Worm (Caenorhabditis elegans) whole organism, mixed stage, embryonic: ENCODE measurements around the gene srz-79.

Experiments
- M03D4.4 ChIP-seq: sonication (generic microtip); optimal IDR thresholded peaks from 2 replicates; lab custom pipeline; 2017; ENCODE audit warnings: mild to moderate bottlenecking, missing genetic modification characterization, missing compliant biosample characterization
- bed-3 ChIP-seq: fragments of 200-800 bp; sonication (Bioruptor generic); optimal IDR thresholded peaks from 3 replicates; lab custom pipeline; 2018; ENCODE audit warnings: mild to moderate bottlenecking, missing genetic modification characterization, moderate library complexity, missing compliant biosample characterization
- blmp-1 ChIP-seq: fragments of 150-350 bp; optimal IDR thresholded peaks from 2 replicates; lab custom pipeline; 2014; ENCODE audit warnings: missing biosample characterization, missing genetic modification characterization
- ceh-39 ChIP-seq: fragments of 150-350 bp; optimal IDR thresholded peaks from 2 replicates; lab custom pipeline; 2014; ENCODE audit warnings: missing biosample characterization, missing genetic modification characterization
- ceh-83 ChIP-seq: fragments of 200-800 bp; sonication (Bioruptor generic); optimal IDR thresholded peaks from 2 replicates; lab custom pipeline; 2018; ENCODE audit warnings: mild to moderate bottlenecking, missing genetic modification characterization, missing compliant biosample characterization
- ces-1 ChIP-seq: fragments of 150-350 bp; optimal IDR thresholded peaks from 2 replicates; lab custom pipeline; 2014; ENCODE audit warnings: missing biosample characterization, missing genetic modification reagents, missing genetic modification characterization
- cnd-1 ChIP-seq: fragments of 200-800 bp; sonication (Bioruptor generic); optimal IDR thresholded peaks from 2 replicates; lab custom pipeline; 2018; ENCODE audit warnings: mild to moderate bottlenecking, missing genetic modification characterization, missing compliant biosample characterization
- elt-1 ChIP-seq: sonication (generic microtip); optimal IDR thresholded peaks from 2 replicates; lab custom pipeline; 2017; ENCODE audit warnings: missing genetic modification characterization, mild to moderate bottlenecking, missing compliant biosample characterization, antibody characterized with exemption, moderate library complexity, borderline replicate concordance; ENCODE audit not compliant: insufficient read depth
- elt-3 ChIP-seq: fragments of 150-350 bp; optimal IDR thresholded peaks from 2 replicates; lab custom pipeline; 2014; ENCODE audit warnings: missing biosample characterization, missing genetic modification characterization
- flh-1 ChIP-seq: fragments of 200-800 bp; sonication (Bioruptor generic); optimal IDR thresholded peaks from 2 replicates; lab custom pipeline; 2018; ENCODE audit warnings: mild to moderate bottlenecking, missing genetic modification characterization, moderate library complexity, missing compliant biosample characterization
- ham-2 ChIP-seq: fragments of 200-800 bp; sonication (Bioruptor generic); optimal IDR thresholded peaks from 2 replicates; lab custom pipeline; 2018; ENCODE audit warnings: mild to moderate bottlenecking, missing genetic modification characterization, missing compliant biosample characterization
- hlh-1 ChIP-seq: fragments of 150-350 bp; optimal IDR thresholded peaks from 2 replicates; lab custom pipeline; 2014; ENCODE audit warnings: missing biosample characterization, missing genetic modification reagents, missing genetic modification characterization
- lin-13 ChIP-seq: fragments of 150-350 bp; optimal IDR thresholded peaks from 2 replicates; lab custom pipeline; 2014; ENCODE audit warnings: missing biosample characterization, missing genetic modification characterization
- lsy-2 ChIP-seq: fragments of 150-350 bp; optimal IDR thresholded peaks from 2 replicates; lab custom pipeline; 2014; ENCODE audit warnings: missing biosample characterization, missing genetic modification characterization
- mab-5 ChIP-seq: fragments of 150-350 bp; optimal IDR thresholded peaks from 2 replicates; lab custom pipeline; 2014; ENCODE audit warnings: missing biosample characterization, missing genetic modification characterization
- mep-1 ChIP-seq: fragments of 150-350 bp; optimal IDR thresholded peaks from 2 replicates; lab custom pipeline; 2017; ENCODE audit warnings: missing biosample characterization, missing genetic modification reagents, missing genetic modification characterization, inconsistent platforms
- mls-2 ChIP-seq: sonication (generic microtip); optimal IDR thresholded peaks from 2 replicates; lab custom pipeline; 2016; ENCODE audit warnings: mild to moderate bottlenecking, missing genetic modification characterization, moderate library complexity, missing compliant biosample characterization
- nhr-12 ChIP-seq: fragments of 150-350 bp; optimal IDR thresholded peaks from 2 replicates; lab custom pipeline; 2014; ENCODE audit warnings: missing biosample characterization, missing genetic modification characterization
- nhr-237 ChIP-seq: fragments of 150-350 bp; optimal IDR thresholded peaks from 2 replicates; lab custom pipeline; 2014; ENCODE audit warnings: missing biosample characterization, missing genetic modification characterization
- nhr-28 ChIP-seq: fragments of 150-350 bp; optimal IDR thresholded peaks from 2 replicates; lab custom pipeline; 2014; ENCODE audit warnings: missing biosample characterization, missing genetic modification characterization
- pha-4 ChIP-seq: fragments of 150-350 bp; optimal IDR thresholded peaks from 2 replicates; lab custom pipeline; 2018; ENCODE audit warnings: missing biosample characterization, missing genetic modification reagents, missing genetic modification characterization
- sem-2 ChIP-seq: fragments of 200-800 bp; sonication (Bioruptor generic); optimal IDR thresholded peaks from 2 replicates; lab custom pipeline; 2018; ENCODE audit warnings: mild to moderate bottlenecking, missing genetic modification characterization, missing compliant biosample characterization
- snpc-4 ChIP-seq: fragments of 150-350 bp; optimal IDR thresholded peaks from 2 replicates; lab custom pipeline; 2014; ENCODE audit warnings: missing biosample characterization, missing genetic modification characterization
- sptf-1 ChIP-seq: sonication (generic microtip); optimal IDR thresholded peaks from 2 replicates; lab custom pipeline; 2017; ENCODE audit warnings: mild to moderate bottlenecking, missing genetic modification characterization, moderate library complexity, missing compliant biosample characterization
- tbx-8 ChIP-seq: fragments of 200-800 bp; sonication (Bioruptor generic); optimal IDR thresholded peaks from 2 replicates; lab custom pipeline; 2018; ENCODE audit warnings: mild to moderate bottlenecking, missing genetic modification characterization, moderate library complexity, missing compliant biosample characterization
- unc-120 ChIP-seq: sonication (generic microtip); optimal IDR thresholded peaks from 2 replicates; lab custom pipeline; 2017; ENCODE audit warnings: missing genetic modification characterization, missing compliant biosample characterization; ENCODE audit not compliant: poor library complexity, severe bottlenecking
- unc-39 ChIP-seq: fragments of 150-350 bp; optimal IDR thresholded peaks from 2 replicates; lab custom pipeline; 2014; ENCODE audit warnings: missing biosample characterization, missing genetic modification characterization
- unc-62 ChIP-seq: fragments of 150-350 bp; optimal IDR thresholded peaks from 2 replicates; lab custom pipeline; 2014; ENCODE audit warnings: missing biosample characterization, missing genetic modification reagents, missing genetic modification characterization
- zip-8 ChIP-seq: fragments of 150-350 bp; optimal IDR thresholded peaks from 2 replicates; lab custom pipeline; 2014; ENCODE audit warnings: missing biosample characterization, missing genetic modification characterization
- ztf-11 ChIP-seq: fragments of 150-350 bp; optimal IDR thresholded peaks from 2 replicates; lab custom pipeline; 2014; ENCODE audit warnings: missing biosample characterization, missing genetic modification characterization

srz-79 gene

ce11 chrIV:3517582-3517981, 24.2 kb downstream of the srz-79 start:
- TF ChIP-seq blmp-1 (tag; lab: Kevin White, UChicago) = no peak
- TF ChIP-seq ham-2 (GFP tag; lab: Kevin White, UChicago) = no peak
- no peak for TF ChIP-seq cnd-1 (tag; lab: Kevin White, UChicago)
- TF ChIP-seq unc-120 (tag; lab: Kevin White, UChicago) = no peak
- TF ChIP-seq lin-13 = no peak
- no peak for TF ChIP-seq unc-62 (GFP tag; lab: Kevin White, UChicago)
- no peak for TF ChIP-seq bed-3 (GFP tag; lab: Kevin White, UChicago)
- TF ChIP-seq tbx-8 (GFP tag; lab: Kevin White, UChicago) = no peak
- no peak for TF ChIP-seq sptf-1
- no peak for TF ChIP-seq nhr-12 (tag; lab: Kevin White, UChicago)
- TF ChIP-seq unc-39 (tag; lab: Kevin White, UChicago) = no peak
- TF ChIP-seq snpc-4 (tag; lab: Kevin White, UChicago) = no peak
- no peak for TF ChIP-seq elt-3 (tag; lab: Kevin White, UChicago)
- no peak for TF ChIP-seq M03D4.4 (tag; lab: Kevin White, UChicago)
- no peak for TF ChIP-seq ceh-83 (GFP tag; lab: Kevin White, UChicago)
- no peak for TF ChIP-seq mab-5 (tag; lab: Kevin White, UChicago)
- no peak for TF ChIP-seq sem-2

DNA sequence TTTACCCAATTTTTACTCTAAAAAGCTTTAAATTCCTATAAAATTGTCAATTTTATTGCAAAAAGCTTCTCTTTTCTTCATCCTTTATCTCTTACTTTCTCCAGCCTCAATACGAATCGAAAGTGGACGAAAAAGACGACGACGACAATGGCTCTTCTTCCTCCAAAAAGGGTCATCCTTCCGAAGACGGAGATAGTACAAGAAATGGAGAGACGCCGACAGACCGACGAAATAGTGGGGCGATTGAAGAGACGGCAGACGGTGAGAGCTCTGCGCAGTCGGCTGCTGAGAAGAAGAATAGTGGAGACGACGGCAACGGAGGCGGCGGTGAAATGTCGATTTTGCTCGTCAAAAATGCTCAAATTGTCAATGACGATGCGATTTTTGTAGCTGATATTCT, 25.9 kb downstream of the srz-79 start:
- TF ChIP-seq pha-4 (tag; lab: Kevin White, UChicago) (peak; percentile 34), elt-3 (tag; lab: Kevin White, UChicago) (no peak), ham-2 (GFP tag; lab: Kevin White, UChicago) (no peak), unc-62 (GFP tag; lab: Kevin White, UChicago) (no peak), sem-2 (no peak), unc-120 (tag; lab: Kevin White, UChicago) (peak; percentile 39), blmp-1 (tag; lab: Kevin White, UChicago) (peak; percentile 59), ces-1 (peak; percentile 52), nhr-12 (tag; lab: Kevin White, UChicago) (no peak), ceh-83 (GFP tag; lab: Kevin White, UChicago) (no peak), flh-1 (GFP tag; lab: Kevin White, UChicago) (no peak), mab-5 (tag; lab: Kevin White, UChicago) (no peak), unc-39 (tag; lab: Kevin White, UChicago) (no peak)

- TF ChIP-seq nhr-12 (tag; lab: Kevin White, UChicago) (no peak), mab-5 (tag; lab: Kevin White, UChicago) (no peak), unc-62 (GFP tag; lab: Kevin White, UChicago) (no peak), elt-1 (tag; lab: Kevin White, UChicago) (no peak), ceh-39 (tag; lab: Kevin White, UChicago) (no peak), tbx-8 (GFP tag; lab: Kevin White, UChicago) (no peak), nhr-237 (tag; lab: Kevin White, UChicago) (no peak), ztf-11 (tag; lab: Kevin White, UChicago) (no peak), unc-39 (tag; lab: Kevin White, UChicago) (no peak), hlh-1 (no peak), elt-3 (tag; lab: Kevin White, UChicago) (no peak), pha-4 (tag; lab: Kevin White, UChicago) (no peak), mep-1 (tag; lab: Kevin White, UChicago) (no peak), nhr-28 (tag; lab: Kevin White, UChicago) (no peak), M03D4.4 (tag; lab: Kevin White, UChicago) (no peak), lsy-2 (tag; lab: Kevin White, UChicago) (no peak), ceh-83 (GFP tag; lab: Kevin White, UChicago) (no peak)
These were observed 27.0 kb downstream of the srz-79 start for ce11 chrIV:3520374-3520773.

DNA sequence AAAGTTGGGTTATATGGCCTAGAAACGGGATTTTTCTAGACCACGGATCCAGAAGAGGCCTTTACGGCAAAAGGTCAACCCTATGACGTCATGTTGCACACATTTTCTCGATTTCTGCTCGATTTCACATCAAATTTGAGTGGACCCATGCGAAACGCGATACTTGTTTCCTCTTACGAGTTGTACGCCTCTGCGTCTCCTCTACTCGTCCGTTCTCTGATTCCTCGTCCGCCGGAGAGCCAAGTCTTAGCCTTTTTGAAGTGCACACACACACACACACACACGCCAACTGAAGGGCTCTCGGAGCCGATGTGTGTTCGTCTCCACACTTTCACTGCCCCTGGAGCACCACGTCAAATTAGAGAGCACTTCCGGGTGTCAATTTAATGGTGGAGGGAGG, 27.5 kb downstream of the srz-79 start:
- TF ChIP-seq ceh-83 (GFP tag; lab: Kevin White, UChicago) = no peak
- TF ChIP-seq ztf-11 (tag; lab: Kevin White, UChicago) = peak; percentile 47
- peak; percentile 11 for TF ChIP-seq pha-4 (tag; lab: Kevin White, UChicago)
- no peak for TF ChIP-seq mls-2 (tag; lab: Kevin White, UChicago)
- TF ChIP-seq zip-8 (tag; lab: Kevin White, UChicago) = peak; percentile 18
- TF ChIP-seq unc-39 (tag; lab: Kevin White, UChicago) = peak; percentile 11
- TF ChIP-seq nhr-28 (tag; lab: Kevin White, UChicago) = no peak
- peak; percentile 10 for TF ChIP-seq ces-1
- TF ChIP-seq sem-2 = peak; percentile 7
- peak; percentile 19 for TF ChIP-seq cnd-1 (tag; lab: Kevin White, UChicago)
- no peak for TF ChIP-seq nhr-12 (tag; lab: Kevin White, UChicago)
- TF ChIP-seq, all 35 proteins: peak for 7
